Fruit fly (Drosophila melanogaster): ENCODE data around the gene CG18259.

DNA sequence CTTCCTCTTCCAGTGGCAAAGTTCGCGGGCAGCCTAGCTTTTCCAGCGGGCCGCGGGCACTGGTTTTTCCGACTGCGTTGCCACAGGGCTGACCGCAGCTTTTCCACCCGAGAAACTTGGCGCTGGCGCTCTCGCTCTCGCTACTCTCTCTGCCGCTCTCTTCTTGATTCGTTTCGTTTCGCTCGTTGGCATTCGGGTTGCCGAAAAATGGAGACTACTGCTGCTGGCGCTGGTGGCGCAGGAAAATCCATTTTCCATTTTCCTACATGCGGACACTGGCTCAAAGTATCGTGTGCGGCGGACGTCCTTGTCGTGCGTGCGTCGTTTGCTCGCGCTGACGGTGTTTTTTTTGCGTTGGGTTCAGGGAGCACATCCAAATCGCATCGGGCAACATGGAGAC lies 29.8 kb upstream of the CG18259 start, which contains the start of gene CG42450:
- no peak for TF ChIP-seq CoRest (tag; optimal IDR thresholded peaks at IDR 0.05)
- TF ChIP-seq sna (GFP tag; IDR thresholded peaks at IDR 0.05; ENCODE audit: partially characterized antibody), result no peak

All from whole organism, embryonic.